Fruit fly (Drosophila melanogaster): ENCODE results near the gene CG33299.

The CG33299 gene

DNA sequence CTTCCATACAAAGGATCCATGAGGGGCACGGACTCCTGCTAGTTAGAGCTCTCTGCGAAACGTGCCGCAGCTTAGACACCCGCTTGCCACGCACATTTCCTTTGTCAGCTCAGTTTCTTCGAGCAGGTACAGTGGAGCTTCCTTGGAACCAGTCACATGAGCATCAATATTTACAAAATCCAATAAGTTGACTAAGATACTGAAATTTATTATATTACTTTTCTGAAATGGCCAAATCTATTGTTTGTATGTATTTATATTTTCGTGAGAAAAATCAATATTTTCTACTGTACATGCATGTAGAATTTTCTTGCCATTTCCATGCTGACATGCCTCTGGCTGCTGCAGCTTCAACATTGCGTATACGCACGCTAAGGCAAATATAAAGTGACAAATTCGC is 6.6 kb downstream of the CG33299 start:
- TF ChIP-seq Ets98B (GFP tag; IDR thresholded peaks at IDR 0.05) (no peak), CG34367 (tag; optimal IDR thresholded peaks at IDR 0.05) (no peak), Pif1B (GFP tag; optimal IDR thresholded peaks at IDR 0.05) (no peak), CG4496 (GFP tag; IDR thresholded peaks at IDR 0.05) (no peak), gl (tag; optimal IDR thresholded peaks at IDR 0.05) (no peak), Snoo (tag; optimal IDR thresholded peaks at IDR 0.05) (no peak), CG17806 (tag; optimal IDR thresholded peaks at IDR 0.05) (no peak), CG8301 (tag; optimal IDR thresholded peaks at IDR 0.05) (no peak), CG32121 (GFP tag; IDR thresholded peaks at IDR 0.05) (no peak), D1 (tag; optimal IDR thresholded peaks at IDR 0.05) (no peak), CG12605 (GFP tag; IDR thresholded peaks at IDR 0.05) (no peak), CG9948 (tag; optimal IDR thresholded peaks at IDR 0.05) (no peak), rn (GFP tag; IDR thresholded peaks at IDR 0.05) (no peak), CG10348 (GFP tag; IDR thresholded peaks at IDR 0.05) (no peak), CG8159 (tag; optimal IDR thresholded peaks at IDR 0.05) (no peak)

DNA sequence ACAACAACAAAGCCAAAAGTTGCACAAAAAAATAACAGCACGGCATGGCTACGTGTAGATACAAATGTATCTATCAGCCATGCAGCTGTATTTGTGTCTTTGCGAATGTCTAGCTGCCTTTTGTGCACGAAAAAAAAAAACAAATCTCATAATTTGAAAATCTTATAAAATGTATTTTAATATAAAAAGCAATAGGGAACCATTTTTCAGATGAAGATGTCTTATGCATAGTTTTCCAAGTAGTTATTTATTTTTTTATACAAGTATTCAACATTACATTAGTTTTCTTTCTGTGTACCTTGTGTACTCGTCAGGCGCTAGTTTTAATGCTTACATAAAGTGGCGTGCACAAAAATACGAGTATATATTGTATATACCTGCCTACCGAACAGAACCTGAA is 13.0 kb downstream of the CG33299 start:
- TF ChIP-seq CG13204 (GFP tag; optimal IDR thresholded peaks at IDR 0.05) (no peak), Pif1A (GFP tag; optimal IDR thresholded peaks at IDR 0.05) (peak; percentile 20), CG32121 (GFP tag; IDR thresholded peaks at IDR 0.05) (peak; percentile 96), D1 (tag; optimal IDR thresholded peaks at IDR 0.05) (no peak), CG34367 (tag; optimal IDR thresholded peaks at IDR 0.05) (no peak), gl (tag; optimal IDR thresholded peaks at IDR 0.05) (no peak), CG9948 (tag; optimal IDR thresholded peaks at IDR 0.05) (no peak), CG17806 (tag; optimal IDR thresholded peaks at IDR 0.05) (no peak), Ets98B (GFP tag; IDR thresholded peaks at IDR 0.05) (peak; percentile 88), CG12605 (GFP tag; IDR thresholded peaks at IDR 0.05) (peak; percentile 89), EcR (GFP tag; optimal IDR thresholded peaks at IDR 0.05) (no peak), CG10348 (GFP tag; IDR thresholded peaks at IDR 0.05) (peak; percentile 56; the same call in 1 of the 2 replicates), rn (GFP tag; IDR thresholded peaks at IDR 0.05) (no peak), CG4496 (GFP tag; IDR thresholded peaks at IDR 0.05) (peak; percentile 92), Snoo (tag; optimal IDR thresholded peaks at IDR 0.05) (no peak), CG15710 (tag; optimal IDR thresholded peaks at IDR 0.05) (no peak), CG8301 (tag; optimal IDR thresholded peaks at IDR 0.05) (peak; percentile 67), fd96Ca (GFP tag; IDR thresholded peaks at IDR 0.05) (peak; percentile 33; the same call in 1 of the 3 replicates), Pif1B (GFP tag; optimal IDR thresholded peaks at IDR 0.05) (peak; percentile 1), CG14655 (GFP tag; optimal IDR thresholded peaks at IDR 0.05) (peak; percentile 62), CG8159 (tag; optimal IDR thresholded peaks at IDR 0.05) (no peak)

DNA sequence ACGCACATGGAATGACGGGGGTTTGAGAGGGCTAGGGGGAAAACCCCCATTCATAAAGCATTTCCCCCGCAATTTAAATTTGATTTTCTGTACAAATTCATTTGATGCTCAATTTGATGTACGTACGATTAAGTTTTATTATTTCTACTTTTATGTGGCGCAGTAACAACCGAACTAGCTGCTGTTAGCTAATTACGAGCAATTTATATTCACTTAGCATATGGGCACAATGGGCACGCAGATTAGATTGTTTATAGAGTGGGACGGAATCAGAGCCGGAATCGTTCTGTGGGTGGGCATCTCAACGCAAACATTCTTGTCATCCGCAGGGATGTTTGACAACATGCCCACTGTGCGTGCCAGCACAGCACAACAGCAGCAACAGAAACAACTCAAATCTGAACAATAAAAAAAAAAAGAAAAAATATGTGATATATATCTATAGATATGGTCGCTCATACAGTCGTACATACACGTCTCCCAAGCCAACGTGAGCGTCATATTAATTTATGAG is 14.6 kb downstream of the CG33299 start:
- TF ChIP-seq CG10348 (GFP tag; IDR thresholded peaks at IDR 0.05) (no peak), CG4496 (GFP tag; IDR thresholded peaks at IDR 0.05) (0 out of 3 replicates have a peak, but pooled peaks have one; percentile 7), CG14655 (GFP tag; optimal IDR thresholded peaks at IDR 0.05) (no peak)

DNA sequence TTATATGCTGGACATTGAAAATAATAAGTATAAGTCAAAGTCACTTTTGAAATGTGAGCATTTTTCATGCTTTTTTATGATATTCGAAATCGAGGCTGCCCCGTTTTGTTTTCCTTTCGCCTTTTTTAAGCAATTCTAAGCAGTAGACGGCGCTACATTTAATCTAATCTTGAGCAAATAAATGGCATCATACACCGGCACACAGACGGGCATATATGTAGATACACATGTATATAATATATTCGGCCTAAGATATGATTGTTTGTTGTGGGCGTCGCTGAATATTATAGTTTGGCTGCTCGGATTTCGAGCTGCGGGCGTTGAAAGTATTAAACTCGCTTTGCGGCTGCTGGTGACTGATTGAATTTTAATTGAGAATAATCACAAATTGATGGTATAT is 15.8 kb downstream of the CG33299 start:
- TF ChIP-seq EcR (GFP tag; optimal IDR thresholded peaks at IDR 0.05), result no peak
- no peak for TF ChIP-seq CG10348 (GFP tag; IDR thresholded peaks at IDR 0.05)
- TF ChIP-seq CG17806 (tag; optimal IDR thresholded peaks at IDR 0.05), result no peak
- TF ChIP-seq CG34367 (tag; optimal IDR thresholded peaks at IDR 0.05), result no peak
- TF ChIP-seq CG14655 (GFP tag; optimal IDR thresholded peaks at IDR 0.05), result no peak
- no peak for TF ChIP-seq Snoo (tag; optimal IDR thresholded peaks at IDR 0.05)
- no peak for TF ChIP-seq D1 (tag; optimal IDR thresholded peaks at IDR 0.05)
- TF ChIP-seq CG8301 (tag; optimal IDR thresholded peaks at IDR 0.05), result no peak
- TF ChIP-seq Pif1B (GFP tag; optimal IDR thresholded peaks at IDR 0.05), result no peak
- TF ChIP-seq rn (GFP tag; IDR thresholded peaks at IDR 0.05), result no peak
- TF ChIP-seq CG9948 (tag; optimal IDR thresholded peaks at IDR 0.05), result no peak
- TF ChIP-seq gl (tag; optimal IDR thresholded peaks at IDR 0.05), result no peak
- no peak for TF ChIP-seq CG15710 (tag; optimal IDR thresholded peaks at IDR 0.05)
- TF ChIP-seq Pif1A (GFP tag; optimal IDR thresholded peaks at IDR 0.05), result no peak
- no peak for TF ChIP-seq CG32121 (GFP tag; IDR thresholded peaks at IDR 0.05)
- TF ChIP-seq CG12605 (GFP tag; IDR thresholded peaks at IDR 0.05), result no peak
- TF ChIP-seq Ets98B (GFP tag; IDR thresholded peaks at IDR 0.05), result no peak
- no peak for TF ChIP-seq CG8159 (tag; optimal IDR thresholded peaks at IDR 0.05)
- no peak for TF ChIP-seq CG4496 (GFP tag; IDR thresholded peaks at IDR 0.05)
- TF ChIP-seq fd96Ca (GFP tag; IDR thresholded peaks at IDR 0.05), result no peak

DNA sequence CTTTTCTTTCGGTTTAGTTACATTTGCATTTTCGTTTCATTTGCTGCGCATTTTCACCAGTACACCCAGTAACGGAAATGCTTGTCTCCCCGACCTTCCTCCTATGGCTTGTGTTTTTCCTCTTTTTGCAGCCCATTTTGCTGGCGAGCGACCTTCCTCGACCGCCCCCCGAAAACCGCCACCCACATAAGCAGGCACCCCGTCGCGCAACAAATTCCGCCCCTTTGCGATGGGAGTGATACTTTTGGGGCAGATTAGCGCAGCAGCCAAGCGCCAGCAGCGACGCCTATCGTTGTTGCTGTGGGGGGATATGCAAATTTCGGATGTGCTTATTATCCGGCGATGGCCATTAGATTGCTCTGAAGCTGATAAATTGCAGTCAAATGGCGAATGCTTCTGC is 16.8 kb downstream of the CG33299 start:
- TF ChIP-seq CG8159 (tag; optimal IDR thresholded peaks at IDR 0.05) (no peak), CG17806 (tag; optimal IDR thresholded peaks at IDR 0.05) (no peak), CG14655 (GFP tag; optimal IDR thresholded peaks at IDR 0.05) (no peak), fd96Ca (GFP tag; IDR thresholded peaks at IDR 0.05) (no peak), CG15710 (tag; optimal IDR thresholded peaks at IDR 0.05) (no peak), Pif1B (GFP tag; optimal IDR thresholded peaks at IDR 0.05) (no peak), rn (GFP tag; IDR thresholded peaks at IDR 0.05) (no peak), CG13204 (GFP tag; optimal IDR thresholded peaks at IDR 0.05) (no peak), gl (tag; optimal IDR thresholded peaks at IDR 0.05) (no peak), EcR (GFP tag; optimal IDR thresholded peaks at IDR 0.05) (no peak)

DNA sequence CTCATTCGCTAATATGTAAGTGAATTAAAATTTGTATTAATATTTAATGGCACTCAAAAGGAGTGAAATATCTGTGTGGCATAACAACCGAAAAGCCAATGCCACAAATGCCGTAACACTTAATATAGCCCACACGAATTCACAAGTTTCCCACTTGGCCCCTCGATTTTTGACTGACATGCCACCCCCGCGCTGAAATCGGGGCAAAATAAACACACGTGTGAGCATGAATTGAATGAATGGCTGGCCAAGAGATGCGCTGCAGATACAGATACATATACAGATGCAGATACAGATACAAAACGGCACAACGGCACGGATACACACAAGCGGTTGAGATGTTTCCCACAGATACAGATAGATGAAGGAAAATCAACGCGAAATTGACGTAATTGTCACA is 20.7 kb downstream of the CG33299 start:
- TF ChIP-seq Pif1B (GFP tag; optimal IDR thresholded peaks at IDR 0.05) (no peak), CG34367 (tag; optimal IDR thresholded peaks at IDR 0.05) (no peak), Snoo (tag; optimal IDR thresholded peaks at IDR 0.05) (no peak), D1 (tag; optimal IDR thresholded peaks at IDR 0.05) (no peak), fd96Ca (GFP tag; IDR thresholded peaks at IDR 0.05) (no peak), CG14655 (GFP tag; optimal IDR thresholded peaks at IDR 0.05) (no peak), EcR (GFP tag; optimal IDR thresholded peaks at IDR 0.05) (no peak)

All from whole organism, pupa.